Fruit fly (Drosophila melanogaster) whole organism, embryonic: ENCODE data around the gene dbo.

Source experiments
- CG10979 ChIP-seq: fragments of 200-800 bp; sonication (Bioruptor generic); optimal IDR thresholded peaks from 2 replicates; lab custom pipeline; 2018; ENCODE audit warnings: missing biosample characterization, mild to moderate bottlenecking, missing genetic modification characterization, moderate library complexity
- CG11093 ChIP-seq: fragments of 200-800 bp; sonication (Bioruptor generic); IDR thresholded peaks from 3 replicates; pipeline ENCODE4 v1.3.6; 2022; ENCODE audit warnings: missing biosample characterization, missing genetic modification characterization
- CG13775 ChIP-seq: fragments of 200-800 bp; sonication (Bioruptor generic); optimal IDR thresholded peaks from 3 replicates; lab custom pipeline; 2017; ENCODE audit warnings: missing biosample characterization, mild to moderate bottlenecking, missing genetic modification characterization
- CG15514 ChIP-seq: fragments of 200-800 bp; sonication (Bioruptor generic); optimal IDR thresholded peaks from 3 replicates; lab custom pipeline; 2017; ENCODE audit warnings: missing biosample characterization, missing genetic modification characterization, mild to moderate bottlenecking, moderate library complexity, missing genetic modification reagents
- CG1603 ChIP-seq: fragments of 200-800 bp; sonication (Bioruptor generic); optimal IDR thresholded peaks from 2 replicates; lab custom pipeline; 2019; ENCODE audit warnings: missing biosample characterization, mild to moderate bottlenecking, missing genetic modification characterization, moderate library complexity
- CG17361 ChIP-seq: fragments of 200-800 bp; sonication (Bioruptor generic); IDR thresholded peaks from 3 replicates; pipeline ENCODE4 v1.3.6; 2022; ENCODE audit warnings: missing biosample characterization, missing genetic modification characterization
- CG17612 ChIP-seq: fragments of 200-800 bp; sonication (Bioruptor generic); IDR thresholded peaks from 2 replicates; pipeline ENCODE4 v1.3.6; 2022; ENCODE audit warnings: missing biosample characterization, missing genetic modification characterization
- CG18262 ChIP-seq: fragments of 200-800 bp; optimal IDR thresholded peaks from 3 replicates; lab custom pipeline; 2019; ENCODE audit warnings: missing biosample characterization, mild to moderate bottlenecking, missing genetic modification characterization, moderate library complexity
- CG31365 ChIP-seq: fragments of 200-800 bp; sonication (Bioruptor generic); optimal IDR thresholded peaks from 2 replicates; lab custom pipeline; 2018; ENCODE audit warnings: missing biosample characterization, mild to moderate bottlenecking, missing genetic modification characterization
- CG32532 ChIP-seq: fragments of 200-800 bp; sonication (Bioruptor generic); IDR thresholded peaks from 2 replicates; pipeline ENCODE4 v1.3.6; 2022; ENCODE audit warnings: missing biosample characterization, missing genetic modification characterization
- CG3407 ChIP-seq: fragments of 200-800 bp; sonication (Bioruptor generic); optimal IDR thresholded peaks from 2 replicates; lab custom pipeline; 2018; ENCODE audit warnings: missing biosample characterization, mild to moderate bottlenecking, missing genetic modification characterization
- CG34376 ChIP-seq: fragments of 200-800 bp; sonication (Bioruptor generic); optimal IDR thresholded peaks from 2 replicates; lab custom pipeline; 2018; ENCODE audit warnings: missing biosample characterization, mild to moderate bottlenecking, missing genetic modification characterization
- CG3847 ChIP-seq: fragments of 200-800 bp; sonication (Bioruptor generic); IDR thresholded peaks from 2 replicates; pipeline ENCODE4 v1.3.6; 2022; ENCODE audit warnings: missing biosample characterization, missing genetic modification characterization
- CG4404 ChIP-seq: fragments of 200-800 bp; sonication (Bioruptor generic); IDR thresholded peaks from 2 replicates; pipeline ENCODE4 v1.3.6; 2022; ENCODE audit warnings: missing biosample characterization, missing genetic modification characterization
- CG6654 ChIP-seq: fragments of 200-800 bp; sonication (Bioruptor generic); optimal IDR thresholded peaks from 2 replicates; lab custom pipeline; 2017; ENCODE audit warnings: missing biosample characterization, mild to moderate bottlenecking, missing genetic modification characterization
- CG6689 ChIP-seq: fragments of 200-800 bp; sonication (Bioruptor generic); IDR thresholded peaks from 2 replicates; pipeline ENCODE4 v1.3.6; 2022; ENCODE audit warnings: missing biosample characterization, missing genetic modification characterization
- CG8359 ChIP-seq: fragments of 200-800 bp; sonication (Bioruptor generic); optimal IDR thresholded peaks from 2 replicates; lab custom pipeline; 2017; ENCODE audit warnings: missing biosample characterization, mild to moderate bottlenecking, missing genetic modification characterization, borderline replicate concordance
- Camta ChIP-seq: fragments of 200-800 bp; sonication (Bioruptor generic); optimal IDR thresholded peaks from 2 replicates; lab custom pipeline; 2016; ENCODE audit warnings: missing biosample characterization, missing genetic modification characterization
- Chrac-16 ChIP-seq: fragments of 200-800 bp; sonication (Bioruptor generic); optimal IDR thresholded peaks from 3 replicates; lab custom pipeline; 2016; ENCODE audit warnings: missing biosample characterization, missing genetic modification characterization
- Dbx ChIP-seq: fragments of 200-800 bp; sonication (Bioruptor generic); IDR thresholded peaks from 3 replicates; pipeline ENCODE4 v1.3.6; 2022; ENCODE audit warnings: missing biosample characterization, missing genetic modification characterization
- Dip3 ChIP-seq: fragments of 200-800 bp; sonication (Bioruptor generic); optimal IDR thresholded peaks from 3 replicates; lab custom pipeline; 2016; ENCODE audit warnings: missing biosample characterization, missing genetic modification characterization
- E2f2 ChIP-seq: fragments of 200-800 bp; sonication (Bioruptor generic); IDR thresholded peaks from 2 replicates; pipeline ENCODE4 v1.3.6; 2022; ENCODE audit warnings: missing biosample characterization, missing genetic modification characterization
- Ets65A ChIP-seq: fragments of 200-800 bp; sonication (Bioruptor generic); peaks from one replicate; lab custom pipeline; 2016; ENCODE audit warnings: missing biosample characterization, missing genetic modification characterization
- Hmr ChIP-seq: fragments of 200-800 bp; sonication (Bioruptor generic); optimal IDR thresholded peaks from 3 replicates; lab custom pipeline; 2017; ENCODE audit warnings: mild to moderate bottlenecking, missing biosample characterization, missing genetic modification reagents, missing genetic modification characterization
- Hr78 ChIP-seq, 2 experiments: fragments of 200-800 bp in 1 of 2; fragments of >200 bp in 1 of 2; sonication (Bioruptor generic) in 1 of 2; optimal IDR thresholded peaks; 2 replicates each; lab custom pipeline; 2017 to 2019; ENCODE audit warnings: missing biosample characterization in 2 of 2, missing genetic modification characterization in 2 of 2, mild to moderate bottlenecking in 1 of 2, moderate library complexity in 1 of 2
- Myb ChIP-seq: fragments of 200-800 bp; sonication (Bioruptor generic); optimal IDR thresholded peaks from 2 replicates; lab custom pipeline; 2016; ENCODE audit warnings: missing biosample characterization, missing genetic modification characterization
- NC2α ChIP-seq: fragments of 200-800 bp; sonication (Bioruptor generic); optimal IDR thresholded peaks from 2 replicates; lab custom pipeline; 2016; ENCODE audit warnings: missing biosample characterization, missing genetic modification characterization
- Neu2 ChIP-seq: fragments of 200-800 bp; sonication (Bioruptor generic); optimal IDR thresholded peaks from 3 replicates; lab custom pipeline; 2016; ENCODE audit warnings: missing biosample characterization, missing genetic modification characterization, borderline replicate concordance
- Poxn ChIP-seq: fragments of 200-800 bp; sonication (Bioruptor generic); IDR thresholded peaks from 2 replicates; pipeline ENCODE4 v1.3.6; 2022; ENCODE audit warnings: missing biosample characterization, missing genetic modification characterization
- Rfx ChIP-seq: fragments of 200-800 bp; sonication (Bioruptor generic); IDR thresholded peaks from 2 replicates; pipeline ENCODE4 v1.3.6; 2022; ENCODE audit warnings: missing biosample characterization, missing genetic modification characterization
- Sin3A ChIP-seq: fragments of >200 bp; optimal IDR thresholded peaks from 2 replicates; lab custom pipeline; 2018
- Six4 ChIP-seq: fragments of 200-800 bp; sonication (Bioruptor generic); optimal IDR thresholded peaks from 2 replicates; lab custom pipeline; 2016; ENCODE audit warnings: missing biosample characterization, missing genetic modification characterization
- TFAM ChIP-seq: fragments of 200-800 bp; sonication (Bioruptor generic); optimal IDR thresholded peaks from 2 replicates; lab custom pipeline; 2017; ENCODE audit warnings: missing biosample characterization, missing genetic modification characterization, inconsistent platforms
- cg ChIP-seq: fragments of 200-800 bp; sonication (Bioruptor generic); optimal IDR thresholded peaks from 3 replicates; lab custom pipeline; 2019; ENCODE audit warnings: missing biosample characterization, mild to moderate bottlenecking, missing genetic modification characterization, moderate library complexity
- ci ChIP-seq: fragments of 200-800 bp; sonication (Bioruptor generic); IDR thresholded peaks from 3 replicates; pipeline ENCODE4 v1.3.6; 2022; ENCODE audit warnings: missing biosample characterization, missing genetic modification characterization
- dmrt11E ChIP-seq: fragments of 200-800 bp; sonication (Bioruptor generic); optimal IDR thresholded peaks from 3 replicates; lab custom pipeline; 2018; ENCODE audit warnings: missing biosample characterization, mild to moderate bottlenecking, missing genetic modification characterization, moderate library complexity
- dpn ChIP-seq, 2 experiments: fragments of 200-800 bp; sonication (Bioruptor generic); optimal IDR thresholded peaks; 3 replicates each; lab custom pipeline; 2016; ENCODE audit warnings: missing biosample characterization in 2 of 2, missing genetic modification characterization in 2 of 2
- ems ChIP-seq: fragments of 200-800 bp; sonication (Bioruptor generic); optimal IDR thresholded peaks from 3 replicates; lab custom pipeline; 2016; ENCODE audit warnings: missing biosample characterization, missing genetic modification characterization
- eve ChIP-seq, 2 experiments: fragments of >200 bp; optimal IDR thresholded peaks; 2 replicates each; lab custom pipeline; 2017; ENCODE audit warnings: missing biosample characterization in 2 of 2, missing genetic modification characterization in 2 of 2
- fd3F ChIP-seq: fragments of 200-800 bp; sonication (Bioruptor generic); optimal IDR thresholded peaks from 2 replicates; lab custom pipeline; 2018; ENCODE audit warnings: missing biosample characterization, mild to moderate bottlenecking, missing genetic modification characterization, moderate library complexity
- gem ChIP-seq: fragments of 200-800 bp; sonication (Bioruptor generic); optimal IDR thresholded peaks from 2 replicates; lab custom pipeline; 2019; ENCODE audit warnings: missing biosample characterization, mild to moderate bottlenecking, missing genetic modification characterization, moderate library complexity
- her ChIP-seq: fragments of 200-800 bp; sonication (Bioruptor generic); optimal IDR thresholded peaks from 2 replicates; lab custom pipeline; 2016; ENCODE audit warnings: missing biosample characterization, missing genetic modification characterization
- hkb ChIP-seq, 2 experiments: fragments of 200-800 bp in 1 of 2; fragments of >200 bp in 1 of 2; sonication (Bioruptor generic) in 1 of 2; IDR thresholded peaks in 1 of 2; optimal IDR thresholded peaks in 1 of 2; 2 replicates each; pipeline versions ENCODE4 v1.3.6 to Lab custom; 2017 to 2022; ENCODE audit warnings: missing biosample characterization in 1 of 2, missing genetic modification characterization in 1 of 2
- nmo ChIP-seq: fragments of 200-800 bp; sonication (Bioruptor generic); optimal IDR thresholded peaks from 2 replicates; lab custom pipeline; 2018; ENCODE audit warnings: missing biosample characterization, mild to moderate bottlenecking, missing genetic modification characterization, moderate library complexity
- nom ChIP-seq: fragments of 200-800 bp; sonication (Bioruptor generic); optimal IDR thresholded peaks from 2 replicates; lab custom pipeline; 2017; ENCODE audit warnings: missing biosample characterization, missing genetic modification characterization, mild to moderate bottlenecking, moderate library complexity, missing genetic modification reagents
- oc ChIP-seq: fragments of 200-800 bp; sonication (Bioruptor generic); optimal IDR thresholded peaks from 2 replicates; lab custom pipeline; 2018; ENCODE audit warnings: missing biosample characterization, mild to moderate bottlenecking, missing genetic modification characterization, moderate library complexity
- sd ChIP-seq: fragments of 200-800 bp; sonication (Bioruptor generic); optimal IDR thresholded peaks from 3 replicates; lab custom pipeline; 2018; ENCODE audit warnings: missing biosample characterization, mild to moderate bottlenecking, missing genetic modification characterization, moderate library complexity
- sisA ChIP-seq: fragments of 200-800 bp; sonication (Bioruptor generic); IDR thresholded peaks from 2 replicates; pipeline ENCODE4 v1.3.6; 2022; ENCODE audit warnings: missing biosample characterization, missing genetic modification characterization
- trh ChIP-seq: fragments of 200-800 bp; sonication (Bioruptor generic); optimal IDR thresholded peaks from 2 replicates; lab custom pipeline; 2016; ENCODE audit warnings: missing biosample characterization, missing genetic modification characterization
- twi ChIP-seq: fragments of 200-800 bp; optimal IDR thresholded peaks from 2 replicates; lab custom pipeline; 2019; ENCODE audit warnings: missing biosample characterization, mild to moderate bottlenecking, missing genetic modification characterization, moderate library complexity
- zfh1 ChIP-seq: fragments of 200-800 bp; sonication (Bioruptor generic); IDR thresholded peaks from 3 replicates; pipeline ENCODE4 v1.3.6; 2022; ENCODE audit warnings: missing biosample characterization, missing genetic modification characterization
- zfh2 ChIP-seq: fragments of 200-800 bp; sonication (Bioruptor generic); optimal IDR thresholded peaks from 2 replicates; lab custom pipeline; 2016; ENCODE audit warnings: missing biosample characterization, missing genetic modification characterization

Gene dbo

DNA sequence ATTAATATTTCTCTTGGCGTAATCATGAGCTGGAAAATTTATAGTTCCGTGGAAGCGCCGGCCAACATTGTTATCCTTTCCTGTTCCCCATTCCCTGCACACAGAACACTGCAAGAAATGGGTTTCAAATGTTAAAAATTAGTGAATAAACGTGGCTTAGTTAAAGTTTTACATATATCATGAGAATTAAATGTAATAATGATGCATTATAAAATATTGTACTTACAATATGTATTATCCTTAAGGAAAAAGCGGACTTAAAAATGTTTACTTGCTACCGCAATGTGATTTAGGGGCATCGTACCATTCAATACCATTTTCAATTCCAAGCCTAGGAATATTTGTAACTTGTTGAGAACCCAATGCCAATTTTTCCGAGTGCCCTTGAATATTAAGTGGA is 24.0 kb upstream of the dbo start (continued):
- peak; percentile 31 for TF ChIP-seq CG10979 (tag; lab: Kevin White, UChicago)
- peak; percentile 64 for TF ChIP-seq dmrt11E
- TF ChIP-seq dpn (GFP tag; optimal IDR thresholded peaks at IDR 0.05; lab: Kevin White, UChicago) = no peak
- TF ChIP-seq Sin3A = no peak
- no peak for TF ChIP-seq Dip3 (GFP tag; lab: Kevin White, UChicago)
- TF ChIP-seq CG17612 (GFP tag; lab: Robert Waterston, UW) = no peak
- no peak for TF ChIP-seq CG6654 (GFP tag; lab: Kevin White, UChicago)
- TF ChIP-seq Myb (GFP tag; lab: Kevin White, UChicago) = no peak
- TF ChIP-seq Camta (GFP tag; lab: Kevin White, UChicago) = no peak
- no peak for TF ChIP-seq trh
- TF ChIP-seq nom = no peak
- TF ChIP-seq CG15514 = no peak
- no peak for TF ChIP-seq twi
- TF ChIP-seq Rfx (GFP tag; lab: Robert Waterston, UW) = no peak
- TF ChIP-seq zfh1 (GFP tag; lab: Robert Waterston, UW) = 0 out of 3 replicates have a peak, but pooled peaks have one; percentile 36
- TF ChIP-seq Chrac-16 (GFP tag; lab: Kevin White, UChicago) = no peak
- TF ChIP-seq NC2α (GFP tag; lab: Kevin White, UChicago) = no peak
- no peak for TF ChIP-seq Dbx (GFP tag; lab: Robert Waterston, UW)
- no peak for TF ChIP-seq ems (GFP tag; lab: Kevin White, UChicago)
- TF ChIP-seq CG4404 (GFP tag; lab: Robert Waterston, UW) = peak; percentile 14; the same call in 1 of the 2 replicates
- TF ChIP-seq CG6689 (GFP tag; lab: Robert Waterston, UW) = no peak
- no peak for TF ChIP-seq cg (GFP tag; lab: Kevin White, UChicago)
- TF ChIP-seq her (GFP tag; lab: Kevin White, UChicago) = no peak
- no peak for TF ChIP-seq hkb (optimal IDR thresholded peaks at IDR 0.05; lab: Kevin White, UChicago)
- TF ChIP-seq hkb (GFP tag; IDR thresholded peaks at IDR 0.05; lab: Robert Waterston, UW) = no peak
- 0 out of 3 replicates have a peak, but pooled peaks have one; percentile 35 for TF ChIP-seq CG17361 (GFP tag; lab: Robert Waterston, UW)
- TF ChIP-seq CG1603 (tag; lab: Kevin White, UChicago) = no peak
- TF ChIP-seq E2f2 (GFP tag; lab: Robert Waterston, UW) = no peak
- no peak for TF ChIP-seq CG3407 (GFP tag; lab: Kevin White, UChicago)
- TF ChIP-seq TFAM (GFP tag; lab: Kevin White, UChicago) = no peak
- no peak for TF ChIP-seq sd
- no peak for TF ChIP-seq zfh2
- no peak for TF ChIP-seq nmo (GFP tag; lab: Kevin White, UChicago)
- no peak for TF ChIP-seq CG32532
- TF ChIP-seq Neu2 (GFP tag; lab: Kevin White, UChicago) = no peak
- no peak for TF ChIP-seq CG31365
- TF ChIP-seq CG34376 = no peak
- TF ChIP-seq ci = no peak
- TF ChIP-seq CG18262 (tag; lab: Kevin White, UChicago) = peak; percentile 44
- no peak for TF ChIP-seq fd3F (GFP tag; lab: Kevin White, UChicago)
- TF ChIP-seq CG13775 (GFP tag; lab: Kevin White, UChicago) = peak; percentile 9
- no peak for TF ChIP-seq CG11093 (GFP tag; lab: Robert Waterston, UW)
- TF ChIP-seq CG8359 = no peak
- peak in 1 of 2 experiments; percentile 36 for TF ChIP-seq eve (GFP tag; optimal IDR thresholded peaks at IDR 0.05; lab: Kevin White, UChicago)
- no peak for TF ChIP-seq Hr78 (GFP tag; optimal IDR thresholded peaks at IDR 0.05; lab: Kevin White, UChicago)
- peak; percentile 39 for TF ChIP-seq Ets65A (GFP tag; lab: Kevin White, UChicago)
- no peak for TF ChIP-seq Hmr (GFP tag; lab: Kevin White, UChicago)
- no peak for TF ChIP-seq sisA (GFP tag; lab: Robert Waterston, UW)
- TF ChIP-seq Six4 (GFP tag; lab: Kevin White, UChicago) = no peak
- no peak for TF ChIP-seq Poxn (GFP tag; lab: Robert Waterston, UW)
- TF ChIP-seq oc = no peak
- peak; percentile 34 for TF ChIP-seq gem
- TF ChIP-seq CG3847 (GFP tag; lab: Robert Waterston, UW) = no peak
